Worm (Caenorhabditis elegans): Measurements from ENCODE around the gene kcmf-1.

DNA sequence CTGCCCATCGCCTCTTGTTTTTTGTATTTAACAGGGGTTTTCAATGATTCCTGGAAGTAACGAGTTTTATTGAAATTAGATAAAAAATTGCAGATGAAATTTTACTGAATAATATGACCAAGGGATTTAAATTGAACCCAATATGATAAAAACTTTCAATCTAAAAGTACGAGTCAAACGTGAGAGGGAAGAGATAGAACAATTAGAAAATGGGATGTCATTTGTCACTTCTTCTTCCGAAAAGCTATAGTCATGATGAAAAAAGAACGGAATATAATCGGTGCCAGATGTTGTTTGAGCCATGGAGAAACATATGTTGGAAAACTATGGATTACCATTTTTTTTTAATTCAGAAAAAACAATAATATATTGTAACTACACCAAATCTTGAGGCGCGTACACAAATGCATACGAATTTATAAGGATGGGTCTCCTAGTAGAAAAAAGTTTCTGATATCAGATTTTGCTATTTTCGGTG is 49.7 kb downstream of the kcmf-1 start, which contains the start of gene sup-18:
- TF ChIP-seq ces-1 (GFP tag; optimal IDR thresholded peaks at IDR 0.05) (no peak), unc-62 (GFP tag; optimal IDR thresholded peaks at IDR 0.05) (no peak), lin-32 (GFP tag; optimal IDR thresholded peaks at IDR 0.05) (no peak), pha-4 (tag; optimal IDR thresholded peaks at IDR 0.05) (no peak), lin-13 (tag; optimal IDR thresholded peaks at IDR 0.05) (no peak), sptf-1 (tag; optimal IDR thresholded peaks at IDR 0.05) (no peak), ceh-39 (tag; optimal IDR thresholded peaks at IDR 0.05) (no peak), snpc-4 (tag; optimal IDR thresholded peaks at IDR 0.05) (no peak), ztf-11 (tag; optimal IDR thresholded peaks at IDR 0.05) (no peak), elt-1 (tag; optimal IDR thresholded peaks at IDR 0.05; ENCODE audit: borderline replicate concordance, insufficient read depth) (no peak)
